Fruit fly (Drosophila melanogaster) whole organism, pupa: Measurements from ENCODE around the gene Nha1.

Source experiments
- CG10348 ChIP-seq: fragments of 200-800 bp; sonication (Bioruptor generic); IDR thresholded peaks from 2 replicates; pipeline ENCODE4 v1.3.6; 2022; ENCODE audit warnings: missing biosample characterization, missing genetic modification characterization
- CG12605 ChIP-seq: fragments of 200-800 bp; sonication (Bioruptor generic); IDR thresholded peaks from 2 replicates; pipeline ENCODE4 v1.3.6; 2022; ENCODE audit warnings: missing biosample characterization, missing genetic modification characterization
- CG13204 ChIP-seq: fragments of 200-800 bp; sonication (Bioruptor generic); optimal IDR thresholded peaks from 2 replicates; lab custom pipeline; 2018; ENCODE audit warnings: missing biosample characterization, mild to moderate bottlenecking, missing genetic modification characterization, moderate library complexity
- CG14655 ChIP-seq: fragments of 200-800 bp; sonication (Bioruptor generic); optimal IDR thresholded peaks from 3 replicates; lab custom pipeline; 2017; ENCODE audit warnings: mild to moderate bottlenecking, missing biosample characterization, missing genetic modification reagents, missing genetic modification characterization
- CG15710 ChIP-seq: fragments of 200-800 bp; sonication (Bioruptor generic); optimal IDR thresholded peaks from 2 replicates; lab custom pipeline; 2018; ENCODE audit warnings: missing biosample characterization, mild to moderate bottlenecking, missing genetic modification characterization, moderate library complexity
- CG32121 ChIP-seq: fragments of 200-800 bp; sonication (Bioruptor generic); IDR thresholded peaks from 2 replicates; pipeline ENCODE4 v1.3.6; 2022; ENCODE audit warnings: missing biosample characterization, missing genetic modification characterization
- CG34367 ChIP-seq: fragments of 200-800 bp; sonication (Bioruptor generic); optimal IDR thresholded peaks from 2 replicates; lab custom pipeline; 2018; ENCODE audit warnings: missing biosample characterization, mild to moderate bottlenecking, missing genetic modification characterization
- CG4496 ChIP-seq: fragments of 200-800 bp; sonication (Bioruptor generic); IDR thresholded peaks from 3 replicates; pipeline ENCODE4 v1.3.6; 2022; ENCODE audit warnings: missing biosample characterization, missing genetic modification characterization
- CG8159 ChIP-seq: fragments of 200-800 bp; sonication (Bioruptor generic); optimal IDR thresholded peaks from 3 replicates; lab custom pipeline; 2018; ENCODE audit warnings: missing biosample characterization, mild to moderate bottlenecking, missing genetic modification characterization, moderate library complexity
- CG8301 ChIP-seq: fragments of 200-800 bp; sonication (Bioruptor generic); optimal IDR thresholded peaks from 2 replicates; lab custom pipeline; 2018; ENCODE audit warnings: missing biosample characterization, mild to moderate bottlenecking, missing genetic modification characterization
- CG9948 ChIP-seq: fragments of 200-800 bp; sonication (Bioruptor generic); optimal IDR thresholded peaks from 2 replicates; lab custom pipeline; 2018; ENCODE audit warnings: missing biosample characterization, mild to moderate bottlenecking, missing genetic modification characterization, moderate library complexity
- D1 ChIP-seq: fragments of 200-800 bp; sonication (Bioruptor generic); optimal IDR thresholded peaks from 2 replicates; lab custom pipeline; 2018; ENCODE audit warnings: missing biosample characterization, mild to moderate bottlenecking, missing genetic modification characterization, moderate library complexity
- EcR ChIP-seq: fragments of 200-800 bp; sonication (Bioruptor generic); optimal IDR thresholded peaks from 3 replicates; lab custom pipeline; 2019; ENCODE audit warnings: missing biosample characterization, missing genetic modification characterization, mild to moderate bottlenecking, moderate library complexity, missing genetic modification reagents
- Ets98B ChIP-seq: fragments of 200-800 bp; sonication (Bioruptor generic); IDR thresholded peaks from 2 replicates; pipeline ENCODE4 v1.3.6; 2022; ENCODE audit warnings: missing biosample characterization, missing genetic modification characterization
- Pif1A ChIP-seq: fragments of 200-800 bp; sonication (Bioruptor generic); optimal IDR thresholded peaks from 3 replicates; lab custom pipeline; 2016; ENCODE audit warnings: missing biosample characterization, missing genetic modification characterization
- Pif1B ChIP-seq: fragments of 200-800 bp; sonication (Bioruptor generic); optimal IDR thresholded peaks from 3 replicates; lab custom pipeline; 2016; ENCODE audit warnings: missing biosample characterization, missing genetic modification characterization
- Snoo ChIP-seq: fragments of 200-800 bp; sonication (Bioruptor generic); optimal IDR thresholded peaks from 3 replicates; lab custom pipeline; 2017; ENCODE audit warnings: missing biosample characterization, mild to moderate bottlenecking, missing genetic modification characterization, inconsistent platforms
- gl ChIP-seq: fragments of 200-800 bp; sonication (Bioruptor generic); optimal IDR thresholded peaks from 2 replicates; lab custom pipeline; 2018; ENCODE audit warnings: missing biosample characterization, mild to moderate bottlenecking, missing genetic modification characterization
- rn ChIP-seq: fragments of 200-800 bp; sonication (Bioruptor generic); IDR thresholded peaks from 2 replicates; pipeline ENCODE4 v1.3.6; 2022; ENCODE audit warnings: missing biosample characterization, missing genetic modification characterization

The Nha1 gene

DNA sequence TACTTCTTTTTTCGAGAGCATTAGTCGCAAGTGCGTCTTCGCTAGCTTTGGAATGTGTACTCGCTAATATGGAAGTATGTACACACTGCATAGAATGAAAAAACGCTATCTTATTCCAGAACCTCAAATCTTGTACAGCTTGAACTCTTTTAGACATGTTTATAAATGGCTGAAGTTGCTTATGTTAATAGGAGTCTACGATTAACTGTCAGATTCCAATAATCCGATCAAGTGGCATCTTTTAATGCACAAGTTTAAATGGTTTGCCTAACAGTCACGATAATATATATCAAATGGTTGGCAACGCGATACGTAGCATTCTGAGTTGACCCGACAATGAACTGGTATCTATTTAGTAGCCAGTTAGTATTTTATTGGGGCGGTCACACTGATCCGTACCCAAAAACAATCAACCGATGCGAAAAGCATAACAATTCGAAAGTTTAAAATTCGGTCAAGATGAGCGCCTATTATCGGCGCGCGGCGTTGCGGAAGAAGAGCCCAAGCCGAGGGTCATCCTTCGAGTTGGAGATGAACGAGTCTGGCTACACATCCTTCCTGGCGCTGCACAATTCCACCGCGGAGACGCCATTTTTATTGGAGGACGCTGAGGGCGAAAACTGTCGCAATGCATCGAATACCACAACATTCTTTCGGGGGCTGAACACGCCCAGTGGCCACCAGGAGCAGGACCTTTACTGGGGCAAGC is 18.1 kb downstream of the Nha1 start, which contains the start of gene Rca1:
Gene Rca1 (plus strand): TSS at position 353 of the 709 bp plus-strand sequence.
- TF ChIP-seq Pif1A (GFP tag; lab: Kevin White, UChicago), result no peak
- TF ChIP-seq Pif1B (GFP tag; lab: Kevin White, UChicago), result no peak

DNA sequence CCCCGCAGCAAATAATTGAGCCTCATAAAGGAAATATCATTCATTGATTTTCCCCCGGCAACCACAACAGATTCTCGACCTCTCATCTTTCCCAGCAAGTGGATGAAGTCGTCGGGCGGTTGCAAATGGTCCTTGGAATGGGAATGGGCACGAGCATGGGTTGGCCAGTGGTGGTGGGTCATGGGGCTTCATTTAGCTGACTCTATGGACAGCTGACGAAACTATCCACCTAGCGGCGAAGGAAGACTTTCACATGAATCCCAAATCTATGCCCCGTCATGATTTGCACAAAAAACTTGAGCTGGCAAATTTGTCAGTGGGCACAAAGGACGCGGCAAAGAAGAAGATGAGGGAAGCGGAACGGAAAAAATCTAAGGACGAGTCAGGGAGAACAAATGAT is 19.2 kb downstream of the Nha1 start:
- TF ChIP-seq Pif1A (GFP tag; lab: Kevin White, UChicago), result no peak
- TF ChIP-seq CG8301 (tag; lab: Kevin White, UChicago), result no peak
- no peak for TF ChIP-seq CG10348 (GFP tag; lab: Robert Waterston, UW)

DNA sequence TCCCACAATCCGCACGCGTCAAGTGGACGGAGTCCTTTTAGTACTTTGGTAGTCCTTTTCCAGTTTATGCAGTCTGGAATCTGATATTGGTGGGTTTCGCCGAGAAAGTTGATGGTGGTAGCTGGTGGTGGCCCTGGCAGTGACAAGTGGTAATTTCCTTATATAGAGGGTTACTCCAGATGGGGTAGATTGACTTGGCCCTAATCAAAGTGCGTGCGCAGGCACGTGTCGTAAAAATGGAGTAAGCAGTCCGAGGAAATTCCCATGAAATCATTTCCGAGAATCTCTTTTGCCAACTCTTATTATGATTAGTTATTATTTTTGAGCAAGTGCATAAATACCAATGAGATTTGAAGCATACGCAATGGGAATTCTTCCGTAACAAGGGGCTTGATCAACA is 26.8 kb downstream of the Nha1 start:
- TF ChIP-seq CG12605 (GFP tag; lab: Robert Waterston, UW) (no peak), EcR (no peak)

DNA sequence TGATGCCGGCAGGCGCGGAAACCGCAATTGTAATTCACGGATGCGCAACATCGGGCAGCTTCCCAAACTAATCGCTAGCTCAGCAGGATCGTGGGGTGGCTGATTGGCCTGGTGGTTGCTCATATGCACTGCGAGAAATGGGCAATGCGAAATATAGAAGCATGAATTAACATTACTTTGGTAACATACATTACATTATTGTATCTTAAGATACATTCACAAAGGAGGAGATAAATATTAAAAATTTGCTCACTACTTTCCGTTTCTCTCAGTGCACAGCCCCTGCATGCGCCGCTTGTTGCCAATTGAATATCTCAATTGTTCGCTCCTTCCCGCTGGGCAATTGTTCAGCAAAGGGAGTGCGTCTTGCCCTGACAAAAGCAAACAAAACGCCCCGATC is 28.8 kb downstream of the Nha1 start:
- TF ChIP-seq rn (GFP tag; lab: Robert Waterston, UW), result no peak
- peak; percentile 21 for TF ChIP-seq CG8159 (tag; lab: Kevin White, UChicago)

DNA sequence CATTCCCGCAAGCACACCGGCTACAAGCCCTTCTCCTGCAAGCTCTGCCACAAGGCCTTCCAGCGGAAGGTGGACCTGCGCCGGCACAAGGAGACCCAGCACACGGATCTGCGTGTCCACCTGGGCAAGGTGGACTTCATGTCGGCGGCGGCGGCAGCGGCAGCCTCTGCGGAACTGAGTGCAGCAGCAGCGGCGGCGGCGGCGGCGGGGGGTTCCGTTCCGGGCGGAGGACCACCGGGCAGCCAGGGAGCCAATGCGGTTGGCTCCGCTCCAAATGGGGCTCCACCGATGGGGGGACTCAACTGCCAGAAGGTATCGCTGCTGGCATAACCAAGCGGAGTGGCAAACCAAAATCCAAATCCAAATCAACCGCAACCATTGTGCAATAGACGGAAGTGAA is 32.4 kb downstream of the Nha1 start:
- TF ChIP-seq gl (tag; lab: Kevin White, UChicago) (no peak), CG14655 (GFP tag; lab: Kevin White, UChicago) (no peak)

DNA sequence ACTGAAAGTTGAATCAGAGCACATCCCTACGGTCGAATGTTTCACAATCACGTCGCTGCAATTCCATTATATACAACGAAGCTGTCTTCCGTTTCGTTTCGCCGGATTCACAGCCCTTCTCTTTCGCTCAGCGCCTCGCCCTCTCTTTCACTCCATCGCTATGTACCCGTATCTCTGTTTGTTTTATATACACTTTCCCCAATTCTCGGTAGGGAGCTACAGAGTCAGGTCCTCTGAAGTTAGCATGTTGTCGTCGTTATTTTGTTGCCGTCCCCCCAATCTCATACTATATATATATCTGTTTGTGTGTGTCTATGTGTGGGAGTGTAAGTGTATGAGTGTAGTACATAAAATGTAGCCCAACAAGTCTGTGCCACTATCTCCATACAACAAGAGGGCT is 34.1 kb downstream of the Nha1 start:
- TF ChIP-seq EcR (no peak), CG32121 (no peak), CG10348 (GFP tag; lab: Robert Waterston, UW) (no peak), CG14655 (GFP tag; lab: Kevin White, UChicago) (no peak), D1 (tag; lab: Kevin White, UChicago) (no peak), CG4496 (GFP tag; lab: Robert Waterston, UW) (no peak), CG15710 (tag; lab: Kevin White, UChicago) (no peak), CG8159 (tag; lab: Kevin White, UChicago) (no peak), gl (tag; lab: Kevin White, UChicago) (no peak)
- TF ChIP-seq, all 21 proteins: peak for 0

DNA sequence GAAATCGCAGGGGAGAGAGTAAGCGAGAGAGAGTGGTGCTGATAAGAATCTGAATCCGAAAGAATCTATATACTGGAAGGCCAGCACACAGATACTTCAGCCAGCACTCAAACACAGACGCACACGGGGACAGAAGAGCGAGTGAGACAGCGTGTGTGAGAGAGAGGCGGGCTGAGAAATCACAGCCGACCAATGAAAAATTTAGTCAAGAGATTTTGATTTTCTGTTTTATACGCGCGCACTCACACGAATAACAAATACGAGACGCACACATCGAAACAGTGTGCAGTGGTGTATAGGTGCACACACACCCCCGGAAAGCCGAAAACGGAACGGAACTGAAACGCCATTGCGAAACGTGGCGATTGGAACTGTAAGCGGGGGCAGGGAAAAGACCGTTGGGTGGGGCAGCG is 36.5 kb downstream of the Nha1 start:
- TF ChIP-seq Pif1A (GFP tag; lab: Kevin White, UChicago), result no peak
- TF ChIP-seq rn (GFP tag; lab: Robert Waterston, UW), result no peak
- TF ChIP-seq Snoo (tag; lab: Kevin White, UChicago), result no peak
- no peak for TF ChIP-seq CG4496 (GFP tag; lab: Robert Waterston, UW)
- TF ChIP-seq CG9948 (tag; lab: Kevin White, UChicago), result no peak
- TF ChIP-seq CG14655 (GFP tag; lab: Kevin White, UChicago), result no peak

DNA sequence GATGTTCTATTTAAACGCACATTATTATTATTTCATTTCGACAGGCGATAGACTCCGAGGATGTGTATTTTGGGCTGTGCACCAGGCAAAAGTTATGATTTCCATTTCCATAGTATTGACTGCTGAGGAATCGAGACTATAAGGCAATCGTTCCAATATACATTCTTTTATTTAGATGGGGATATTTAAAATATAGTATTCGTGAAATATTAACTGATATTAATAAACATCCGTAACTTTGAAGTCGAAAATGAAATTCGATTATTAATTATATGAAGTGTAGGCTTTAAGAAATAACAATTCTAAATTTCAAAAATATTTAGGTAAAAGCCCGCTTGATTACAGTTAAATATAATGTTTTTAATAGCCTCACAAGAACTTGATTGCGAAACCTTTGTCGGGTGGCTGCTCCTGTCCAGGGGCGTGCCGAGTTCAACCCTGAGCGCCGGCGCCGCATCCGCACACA is 39.9 kb downstream of the Nha1 start:
- TF ChIP-seq Pif1A (GFP tag; lab: Kevin White, UChicago) (no peak), CG14655 (GFP tag; lab: Kevin White, UChicago) (peak; percentile 25), Ets98B (no peak), CG15710 (tag; lab: Kevin White, UChicago) (peak; percentile 4), CG8159 (tag; lab: Kevin White, UChicago) (peak; percentile 46)

DNA sequence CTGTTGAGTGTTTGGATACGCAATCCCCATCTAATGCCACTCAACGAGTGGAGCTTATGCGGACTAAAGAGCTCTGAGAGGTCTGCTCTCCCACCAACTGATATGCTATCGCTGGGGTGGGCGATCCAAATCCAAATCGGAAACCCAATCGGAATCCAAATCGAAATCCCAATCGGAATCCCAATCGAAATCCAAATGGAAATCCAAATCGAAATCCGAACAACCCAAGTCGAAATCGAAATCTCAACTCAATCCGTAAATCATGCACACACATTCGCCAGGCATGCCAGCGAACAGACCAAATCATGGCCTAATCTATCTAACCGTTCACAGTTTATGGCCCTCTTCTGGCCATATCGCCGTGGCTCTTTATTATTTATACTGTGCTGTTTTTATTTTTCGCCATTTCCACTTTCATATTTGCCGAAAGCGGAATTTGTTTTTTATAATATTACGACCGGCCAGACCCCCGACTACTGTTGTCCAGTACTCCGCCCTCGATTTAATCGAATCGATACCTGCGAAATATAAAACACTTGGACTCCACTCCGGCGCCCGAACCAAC is 42.5 kb downstream of the Nha1 start:
- TF ChIP-seq CG34367 (tag; lab: Kevin White, UChicago), result no peak
- no peak for TF ChIP-seq Snoo (tag; lab: Kevin White, UChicago)
- no peak for TF ChIP-seq CG9948 (tag; lab: Kevin White, UChicago)
- no peak for TF ChIP-seq CG4496 (GFP tag; lab: Robert Waterston, UW)
- TF ChIP-seq CG8159 (tag; lab: Kevin White, UChicago), result no peak
- TF ChIP-seq CG12605 (GFP tag; lab: Robert Waterston, UW), result no peak
- no peak for TF ChIP-seq EcR
- TF ChIP-seq CG13204, result no peak
- TF ChIP-seq D1 (tag; lab: Kevin White, UChicago), result no peak
